Worm (Caenorhabditis elegans) whole organism, L1 larva: ENCODE measurements around the gene F45D11.7.

Experiments used
- efl-1 ChIP-seq, 4 experiments: fragments of 150-350 bp; optimal IDR thresholded peaks in 3 of 4; peaks in 1 of 4; 1 replicate in 1 of 4; 2 replicates in 3 of 4; lab custom pipeline; 2014; ENCODE audit warnings: missing biosample characterization in 2 of 4, missing genetic modification characterization in 2 of 4, missing genetic modification reagents in 2 of 4
- elt-3 ChIP-seq, 6 experiments: fragments of 150-350 bp in 1 of 6; sonication (generic microtip); optimal IDR thresholded peaks; 2 replicates each; lab custom pipeline; 2017 to 2018; ENCODE audit warnings: missing biosample characterization in 6 of 6, missing genetic modification characterization in 6 of 6, inconsistent platforms in 1 of 6
- jun-1 ChIP-seq: fragments of 150-350 bp; optimal IDR thresholded peaks from 2 replicates; lab custom pipeline; 2014; ENCODE audit warnings: missing biosample characterization, missing genetic modification reagents, missing genetic modification characterization
- lin-14 ChIP-seq: fragments of 200-800 bp; sonication (Bioruptor generic); optimal IDR thresholded peaks from 2 replicates; lab custom pipeline; 2018; ENCODE audit warnings: mild to moderate bottlenecking, missing genetic modification characterization, moderate library complexity, missing compliant biosample characterization
- nhr-76 ChIP-seq: sonication (generic microtip); optimal IDR thresholded peaks from 2 replicates; lab custom pipeline; 2017; ENCODE audit warnings: missing biosample characterization, missing genetic modification characterization
- skn-1 ChIP-seq: fragments of 150-350 bp; optimal IDR thresholded peaks from 2 replicates; lab custom pipeline; 2014; ENCODE audit warnings: missing biosample characterization, missing genetic modification characterization
- sptf-1 ChIP-seq: fragments of 150-350 bp; optimal IDR thresholded peaks from 2 replicates; lab custom pipeline; 2014; ENCODE audit warnings: missing biosample characterization, missing genetic modification characterization
- tbx-2 ChIP-seq: sonication (generic microtip); optimal IDR thresholded peaks from 2 replicates; lab custom pipeline; 2016; ENCODE audit warnings: missing genetic modification characterization, missing compliant biosample characterization
- zip-4 ChIP-seq: fragments of 200-800 bp; sonication (Bioruptor generic); optimal IDR thresholded peaks from 2 replicates; lab custom pipeline; 2018; ENCODE audit warnings: mild to moderate bottlenecking, missing genetic modification characterization, moderate library complexity, missing compliant biosample characterization

- TF ChIP-seq tbx-2 (tag; lab: Kevin White, UChicago) (no peak), skn-1 (no peak), nhr-76 (tag; lab: Kevin White, UChicago) (no peak), elt-3 (tag; optimal IDR thresholded peaks at IDR 0.05; lab: Kevin White, UChicago) (no peak), efl-1 (optimal IDR thresholded peaks at IDR 0.05; lab: Kevin White, UChicago) (no peak), efl-1 (GFP tag; optimal IDR thresholded peaks at IDR 0.05 in 1 of 2; lab: Kevin White, UChicago) (no peak), jun-1 (tag; lab: Kevin White, UChicago) (no peak), sptf-1 (no peak), lin-14 (no peak), zip-4 (GFP tag; lab: Kevin White, UChicago) (no peak)
Observed at ce11 chrII:1028602-1029001, 34.3 kb downstream of the F45D11.7 start, which contains the start of gene math-34.
